Fruit fly (Drosophila melanogaster): ENCODE data around the gene Poc1.

DNA sequence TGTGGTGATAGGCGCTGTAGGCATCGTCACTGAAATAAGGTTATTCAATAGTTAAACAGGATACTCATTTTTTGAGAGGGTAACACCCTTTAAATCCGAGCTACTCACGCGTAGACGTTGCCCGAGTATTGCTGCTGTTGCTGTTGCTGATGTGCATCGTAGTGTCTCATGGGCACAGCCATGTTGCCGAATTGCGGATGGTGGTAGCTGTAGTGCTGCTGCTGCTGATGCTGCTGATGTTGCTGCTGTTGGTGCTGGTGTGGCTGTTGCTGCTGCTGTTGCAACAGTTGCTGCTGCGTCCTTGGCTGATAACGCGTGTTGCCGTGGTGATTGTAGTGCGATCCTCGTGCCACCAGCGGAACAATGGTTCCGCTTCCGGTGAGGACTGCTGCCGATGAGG lies 40.4 kb upstream of the Poc1 start:
- TF ChIP-seq CG9727 (GFP tag; optimal IDR thresholded peaks at IDR 0.05): no peak
- TF ChIP-seq esg (GFP tag; conservative IDR thresholded peaks at IDR 0.05): no peak
- no peak for TF ChIP-seq CG11085 (GFP tag; IDR thresholded peaks at IDR 0.05)
- TF ChIP-seq CG12744 (GFP tag; optimal IDR thresholded peaks at IDR 0.05): no peak
- TF ChIP-seq zen2 (GFP tag; IDR thresholded peaks at IDR 0.05; ENCODE audit: partially characterized antibody): no peak
- TF ChIP-seq CG12769 (tag; optimal IDR thresholded peaks at IDR 0.05): no peak
- no peak for TF ChIP-seq CG12299 (tag; optimal IDR thresholded peaks at IDR 0.05)
- no peak for TF ChIP-seq ems (GFP tag; optimal IDR thresholded peaks at IDR 0.05)

Measured in whole organism, embryonic.